Fruit fly (Drosophila melanogaster): ENCODE data around the gene CG16727.

Gene CG16727

dm6 chr3R:19602996-19603395, 10.2 kb upstream of the CG16727 start, which contains the start of gene CG7342 (continued):
- TF ChIP-seq psq (GFP tag; optimal IDR thresholded peaks at IDR 0.05) (peak; percentile 57), woc (GFP tag; optimal IDR thresholded peaks at IDR 0.05) (peak; percentile 34), usp (GFP tag; optimal IDR thresholded peaks at IDR 0.05) (no peak), fru (GFP tag; optimal IDR thresholded peaks at IDR 0.05) (peak; percentile 71), pan (optimal IDR thresholded peaks at IDR 0.05) (no peak), Abd-B (GFP tag; optimal IDR thresholded peaks at IDR 0.05) (no peak), sage (GFP tag; optimal IDR thresholded peaks at IDR 0.05) (no peak), Dfd (GFP tag; optimal IDR thresholded peaks at IDR 0.05) (no peak), Mio (GFP tag; optimal IDR thresholded peaks at IDR 0.05) (peak; percentile 9), h (GFP tag; optimal IDR thresholded peaks at IDR 0.05) (peak; percentile 80), dsf (GFP tag; optimal IDR thresholded peaks at IDR 0.05; ENCODE audit: borderline replicate concordance) (no peak), CG9705 (GFP tag; optimal IDR thresholded peaks at IDR 0.05) (peak; percentile 1)

dm6 chr3R:19606954-19607353, 6.2 kb upstream of the CG16727 start, which contains the start of gene CG17751:
CG17751 (plus strand) TSS chr3R:19607254.
- TF ChIP-seq jim (GFP tag; optimal IDR thresholded peaks at IDR 0.05) = no peak
- TF ChIP-seq Vsx2 (GFP tag; optimal IDR thresholded peaks at IDR 0.05; ENCODE audit: partially characterized antibody) = no peak
- TF ChIP-seq sv (GFP tag; optimal IDR thresholded peaks at IDR 0.05) = no peak

- TF ChIP-seq rgr (GFP tag; optimal IDR thresholded peaks at IDR 0.05) (no peak), Dfd (GFP tag; optimal IDR thresholded peaks at IDR 0.05) (no peak), CG9705 (GFP tag; optimal IDR thresholded peaks at IDR 0.05) (no peak), Rel (GFP tag; optimal IDR thresholded peaks at IDR 0.05) (no peak), Rel (tag; optimal IDR thresholded peaks at IDR 0.05) (no peak), Mio (GFP tag; optimal IDR thresholded peaks at IDR 0.05) (no peak), dmrt93B (GFP tag; optimal IDR thresholded peaks at IDR 0.05) (no peak), jim (GFP tag; optimal IDR thresholded peaks at IDR 0.05) (no peak), h (GFP tag; optimal IDR thresholded peaks at IDR 0.05) (no peak), Hnf4 (GFP tag; optimal IDR thresholded peaks at IDR 0.05) (no peak), ey (GFP tag; optimal IDR thresholded peaks at IDR 0.05) (no peak)
These were observed 3.3 kb upstream of the CG16727 start, which contains the start of gene CG17752 for dm6 chr3R:19609925-19610324. CG17752 (plus strand) TSS chr3R:19610225.

dm6 chr3R:19619908-19620307, 6.7 kb downstream of the CG16727 start:
- TF ChIP-seq OdsH (GFP tag; optimal IDR thresholded peaks at IDR 0.05) (no peak), Myc (optimal IDR thresholded peaks at IDR 0.05) (no peak), br (GFP tag; optimal IDR thresholded peaks at IDR 0.05) (no peak), Vsx2 (GFP tag; optimal IDR thresholded peaks at IDR 0.05; ENCODE audit: partially characterized antibody) (no peak), jim (GFP tag; optimal IDR thresholded peaks at IDR 0.05) (no peak), CG32264 (GFP tag; optimal IDR thresholded peaks at IDR 0.05) (no peak), woc (GFP tag; optimal IDR thresholded peaks at IDR 0.05) (no peak), rgr (GFP tag; optimal IDR thresholded peaks at IDR 0.05) (no peak)

dm6 chr3R:19620953-19621352, 7.8 kb downstream of the CG16727 start:
- TF ChIP-seq Dif (GFP tag; optimal IDR thresholded peaks at IDR 0.05; ENCODE audit: partially characterized antibody) = no peak
- TF ChIP-seq rgr (GFP tag; optimal IDR thresholded peaks at IDR 0.05) = no peak
- no peak for TF ChIP-seq ey (GFP tag; optimal IDR thresholded peaks at IDR 0.05)
- no peak for TF ChIP-seq CG32264 (GFP tag; optimal IDR thresholded peaks at IDR 0.05)
- TF ChIP-seq dl (GFP tag; optimal IDR thresholded peaks at IDR 0.05; ENCODE audit: insufficient read depth in 1 of 2, partially characterized antibody in 2 of 2) = no peak
- peak; percentile 25 for TF ChIP-seq h (GFP tag; optimal IDR thresholded peaks at IDR 0.05)
- TF ChIP-seq Rel (GFP tag; optimal IDR thresholded peaks at IDR 0.05) = no peak
- TF ChIP-seq Rel (tag; optimal IDR thresholded peaks at IDR 0.05) = peak; percentile 4

- TF ChIP-seq brk (GFP tag; optimal IDR thresholded peaks at IDR 0.05) (no peak), Hr83 (GFP tag; optimal IDR thresholded peaks at IDR 0.05; ENCODE audit: poor library complexity, severe bottlenecking) (no peak), HLH106 (tag; optimal IDR thresholded peaks at IDR 0.05) (no peak), OdsH (GFP tag; optimal IDR thresholded peaks at IDR 0.05) (no peak), fru (GFP tag; optimal IDR thresholded peaks at IDR 0.05) (no peak), dmrt93B (GFP tag; optimal IDR thresholded peaks at IDR 0.05) (no peak), Rel (GFP tag; optimal IDR thresholded peaks at IDR 0.05) (no peak), Rel (tag; optimal IDR thresholded peaks at IDR 0.05) (peak; percentile 66), CG9705 (GFP tag; optimal IDR thresholded peaks at IDR 0.05) (no peak), h (GFP tag; optimal IDR thresholded peaks at IDR 0.05) (peak; percentile 40), Hr78 (GFP tag; optimal IDR thresholded peaks at IDR 0.05) (no peak), Myc (optimal IDR thresholded peaks at IDR 0.05) (no peak)
These were observed 8.8 kb downstream of the CG16727 start for dm6 chr3R:19622005-19622404.
